Fruit fly (Drosophila melanogaster): Measurements from ENCODE around the gene kst.

dm6 chr3L:3396056-3396455 lies 59.4 kb downstream of the kst start:
- TF ChIP-seq CG12768 (GFP tag; optimal IDR thresholded peaks at IDR 0.05) (no peak), cic (GFP tag; optimal IDR thresholded peaks at IDR 0.05) (no peak)

Measured in whole organism, adult.